Worm (Caenorhabditis elegans): ENCODE measurements around the gene acl-9.

The acl-9 gene

DNA sequence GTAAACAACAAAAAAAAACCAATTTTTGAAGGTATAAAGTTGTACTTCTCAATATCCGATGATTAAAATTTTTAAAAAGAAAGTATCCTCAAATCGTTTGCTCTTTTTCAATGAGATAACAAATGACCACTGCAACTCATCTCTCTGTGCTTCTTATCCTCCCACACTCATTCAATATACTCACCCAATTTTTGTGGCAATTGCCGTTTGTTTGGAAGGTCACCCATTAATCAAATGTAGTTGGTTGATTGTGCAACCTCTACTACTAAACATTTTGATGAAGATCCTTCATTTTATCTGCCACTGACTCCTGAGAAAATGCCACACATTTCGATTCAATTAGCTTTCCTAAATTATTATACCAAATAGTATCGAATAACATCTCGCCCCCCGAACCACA, 14.7 kb downstream of the acl-9 start:
- peak; percentile 14 for TF ChIP-seq sma-9 (GFP tag; optimal IDR thresholded peaks at IDR 0.05)
- no peak for TF ChIP-seq sma-9 (tag; optimal IDR thresholded peaks at IDR 0.05)
- no peak for TF ChIP-seq alr-1 (tag; optimal IDR thresholded peaks at IDR 0.05)
- TF ChIP-seq nhr-25 (tag; optimal IDR thresholded peaks at IDR 0.05), result no peak
- no peak for TF ChIP-seq sem-4 (tag; optimal IDR thresholded peaks at IDR 0.05)
- peak; percentile 14 for TF ChIP-seq nhr-129 (tag; optimal IDR thresholded peaks at IDR 0.05)
- no peak for TF ChIP-seq crh-2 (tag; optimal IDR thresholded peaks at IDR 0.05)
- no peak for TF ChIP-seq ztf-11 (tag; optimal IDR thresholded peaks at IDR 0.05)
- no peak for TF ChIP-seq ceh-16 (tag; optimal IDR thresholded peaks at IDR 0.05)
- TF ChIP-seq lin-11 (tag; optimal IDR thresholded peaks at IDR 0.05), result no peak
- no peak for TF ChIP-seq snpc-4 (tag; optimal IDR thresholded peaks at IDR 0.05)
- peak; percentile 2 for TF ChIP-seq F13H6.1 (tag; optimal IDR thresholded peaks at IDR 0.05)

DNA sequence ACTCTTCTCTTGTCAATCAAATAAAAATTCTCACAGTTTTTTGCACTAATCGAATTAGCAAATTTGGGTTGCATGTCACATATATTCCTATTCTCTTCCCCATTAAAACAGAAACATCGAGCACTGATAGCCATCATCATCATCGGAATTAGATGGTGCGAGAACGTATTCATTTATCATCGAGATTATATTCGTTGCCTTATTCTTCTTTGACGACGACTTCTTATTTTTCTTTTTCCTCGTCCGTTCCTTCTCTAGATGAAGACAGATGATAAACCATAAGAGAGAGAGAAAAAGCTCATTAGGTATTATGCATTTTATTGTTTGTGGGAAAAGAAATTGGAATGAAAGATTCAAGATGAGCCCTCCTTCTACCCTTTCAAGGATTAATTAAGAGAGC, 18.2 kb downstream of the acl-9 start:
- TF ChIP-seq mab-5 (tag; optimal IDR thresholded peaks at IDR 0.05) (peak; percentile 13), unc-62 (GFP tag; optimal IDR thresholded peaks at IDR 0.05) (no peak), unc-55 (GFP tag; optimal IDR thresholded peaks at IDR 0.05) (peak; percentile 47)

DNA sequence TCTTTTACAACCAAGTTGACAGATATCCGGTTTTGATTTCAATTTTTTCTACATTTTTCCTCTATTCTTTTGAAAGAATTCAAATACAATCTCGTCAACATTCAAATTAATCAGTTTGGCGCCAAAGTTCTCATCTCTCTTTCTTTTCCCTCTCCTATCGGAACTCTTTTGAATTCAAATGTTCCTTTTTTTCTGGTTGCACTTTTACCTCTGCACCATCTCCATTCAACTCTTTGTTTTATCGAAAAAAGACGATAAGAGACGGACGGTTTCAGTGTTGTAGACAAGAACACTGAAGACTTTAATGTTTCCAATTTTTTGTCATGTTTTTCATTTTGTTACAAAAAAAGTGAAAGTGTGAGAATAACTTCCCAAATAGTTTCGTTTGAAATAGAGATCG, 23.0 kb downstream of the acl-9 start:
- peak; percentile 89 for TF ChIP-seq fos-1 (tag; optimal IDR thresholded peaks at IDR 0.05)
- TF ChIP-seq nhr-11 (tag; optimal IDR thresholded peaks at IDR 0.05), result no peak
- no peak for TF ChIP-seq unc-62 (GFP tag; optimal IDR thresholded peaks at IDR 0.05)

DNA sequence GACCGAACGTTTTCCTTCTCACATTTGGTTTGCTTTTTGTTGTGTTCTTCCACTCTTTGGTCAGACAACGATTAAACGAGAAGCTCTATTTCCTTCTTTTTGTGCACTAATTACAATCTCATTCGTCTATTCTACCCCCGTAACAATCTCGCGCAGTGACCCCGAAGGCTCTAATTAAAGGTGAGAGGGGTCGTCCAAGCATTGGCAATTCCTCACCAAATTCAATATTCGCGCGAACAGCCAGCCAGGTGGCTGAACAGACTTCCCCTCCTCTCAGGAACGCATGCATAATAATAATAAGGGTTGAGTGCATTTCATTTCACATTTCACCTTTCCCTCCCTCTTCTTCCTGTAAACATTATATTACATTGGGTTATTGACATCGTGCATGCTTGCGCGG, 32.1 kb downstream of the acl-9 start:
- no peak for TF ChIP-seq unc-39 (tag; optimal IDR thresholded peaks at IDR 0.05)
- no peak for TF ChIP-seq lin-39 (tag; optimal IDR thresholded peaks at IDR 0.05)
- TF ChIP-seq gmeb-1 (tag; optimal IDR thresholded peaks at IDR 0.05), result no peak
- TF ChIP-seq nhr-25 (tag; optimal IDR thresholded peaks at IDR 0.05), result no peak
- no peak for TF ChIP-seq F13H6.1 (tag; optimal IDR thresholded peaks at IDR 0.05)
- TF ChIP-seq mab-5 (tag; optimal IDR thresholded peaks at IDR 0.05), result no peak
- TF ChIP-seq unc-62 (GFP tag; optimal IDR thresholded peaks at IDR 0.05), result no peak
- no peak for TF ChIP-seq ztf-4 (tag; optimal IDR thresholded peaks at IDR 0.05)
- TF ChIP-seq nhr-237 (tag; optimal IDR thresholded peaks at IDR 0.05), result no peak
- TF ChIP-seq ama-1 (optimal IDR thresholded peaks at IDR 0.05), result no peak
- TF ChIP-seq nhr-12 (tag; optimal IDR thresholded peaks at IDR 0.05), result no peak
- TF ChIP-seq nhr-6 (tag; optimal IDR thresholded peaks at IDR 0.05), result no peak
- TF ChIP-seq blmp-1 (tag; optimal IDR thresholded peaks at IDR 0.05; ENCODE audit: insufficient read depth), result no peak
- no peak for TF ChIP-seq nhr-77 (tag; optimal IDR thresholded peaks at IDR 0.05)

DNA sequence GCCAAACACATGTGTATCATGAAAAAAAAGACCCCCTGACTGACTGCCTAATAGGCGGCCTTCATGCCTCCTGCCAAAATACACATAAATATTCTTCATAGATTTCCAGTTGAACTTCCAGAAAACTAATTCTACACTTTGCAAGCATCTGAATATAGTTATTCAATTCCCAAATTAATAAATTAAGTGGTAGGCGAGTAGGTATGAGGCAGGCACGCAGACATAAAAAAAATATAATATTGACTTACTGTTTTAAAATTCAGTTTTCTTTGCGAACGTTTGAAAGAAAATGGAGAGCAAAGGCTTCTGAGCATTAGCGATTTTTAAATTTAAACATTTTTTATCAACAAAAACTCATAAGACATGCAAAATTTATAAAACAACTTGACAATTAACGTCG, 34.9 kb downstream of the acl-9 start:
- TF ChIP-seq gmeb-1 (tag; optimal IDR thresholded peaks at IDR 0.05) (peak; percentile 41), lin-13 (GFP tag; optimal IDR thresholded peaks at IDR 0.05) (peak; percentile 44), crh-2 (tag; optimal IDR thresholded peaks at IDR 0.05) (peak; percentile 67), nhr-6 (tag; optimal IDR thresholded peaks at IDR 0.05) (no peak), ama-1 (optimal IDR thresholded peaks at IDR 0.05) (peak; percentile 33)

DNA sequence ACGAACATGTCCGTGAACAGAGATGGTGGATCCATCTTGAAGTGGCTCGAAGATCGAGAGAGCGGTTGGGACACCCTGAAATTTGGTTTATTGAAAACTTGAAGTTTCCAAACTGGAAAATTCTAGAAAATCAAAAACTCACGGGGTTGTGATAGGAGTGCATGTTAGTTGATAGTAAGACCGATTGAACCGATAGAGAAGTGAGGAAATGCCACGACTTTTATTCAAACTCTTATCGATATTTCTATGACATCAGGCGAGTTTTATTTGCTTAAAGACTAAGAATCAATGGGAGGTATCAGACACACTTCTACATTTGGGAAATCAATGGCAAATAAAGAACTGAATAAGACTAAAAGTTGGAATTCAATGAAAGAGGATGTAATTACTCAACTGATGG, 35.8 kb downstream of the acl-9 start, which contains the start of gene lec-10:
Gene lec-10, minus strand, starts transcription at position 272 of the 400 bp plus-strand sequence.
- TF ChIP-seq crh-2 (tag; optimal IDR thresholded peaks at IDR 0.05) (peak; percentile 55), mab-5 (tag; optimal IDR thresholded peaks at IDR 0.05) (no peak), fos-1 (tag; optimal IDR thresholded peaks at IDR 0.05) (peak; percentile 87), gmeb-1 (tag; optimal IDR thresholded peaks at IDR 0.05) (peak; percentile 33), F13H6.1 (tag; optimal IDR thresholded peaks at IDR 0.05) (peak; percentile 1), elt-3 (tag; optimal IDR thresholded peaks at IDR 0.05) (no peak), lin-13 (GFP tag; optimal IDR thresholded peaks at IDR 0.05) (no peak), ceh-16 (tag; optimal IDR thresholded peaks at IDR 0.05) (no peak), nhr-237 (tag; optimal IDR thresholded peaks at IDR 0.05) (no peak), ceh-82 (tag; optimal IDR thresholded peaks at IDR 0.05) (no peak), lin-39 (tag; optimal IDR thresholded peaks at IDR 0.05) (no peak), alr-1 (tag; optimal IDR thresholded peaks at IDR 0.05) (no peak), sma-9 (GFP tag; optimal IDR thresholded peaks at IDR 0.05) (peak; percentile 66), sma-9 (tag; optimal IDR thresholded peaks at IDR 0.05) (no peak), unc-55 (GFP tag; optimal IDR thresholded peaks at IDR 0.05) (no peak)

DNA sequence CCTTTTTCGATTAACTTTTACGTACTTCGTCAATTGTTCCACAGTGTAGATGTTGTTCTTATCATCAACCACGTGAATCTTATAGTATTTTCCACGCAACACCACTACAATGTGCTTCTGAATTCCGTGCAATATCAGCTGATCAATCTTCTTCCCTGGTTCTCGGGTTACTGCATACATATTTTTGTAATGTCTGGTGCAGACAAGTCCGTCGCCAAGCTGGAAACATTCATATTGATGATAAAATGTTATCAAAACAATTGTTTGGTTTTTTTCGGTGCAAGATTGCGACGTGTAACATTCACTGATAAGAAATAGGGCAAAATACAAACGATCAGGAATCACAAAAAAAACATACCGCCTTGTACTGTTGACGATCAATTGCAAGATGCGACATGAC, 39.5 kb downstream of the acl-9 start:
- no peak for TF ChIP-seq unc-55 (GFP tag; optimal IDR thresholded peaks at IDR 0.05)
- no peak for TF ChIP-seq unc-62 (GFP tag; optimal IDR thresholded peaks at IDR 0.05)
- peak; percentile 60 for TF ChIP-seq crh-2 (tag; optimal IDR thresholded peaks at IDR 0.05)
- TF ChIP-seq sma-9 (GFP tag; optimal IDR thresholded peaks at IDR 0.05), result peak; percentile 39
- TF ChIP-seq sma-9 (tag; optimal IDR thresholded peaks at IDR 0.05), result no peak
- TF ChIP-seq unc-39 (tag; optimal IDR thresholded peaks at IDR 0.05), result no peak
- no peak for TF ChIP-seq ceh-82 (tag; optimal IDR thresholded peaks at IDR 0.05)
- TF ChIP-seq ceh-16 (tag; optimal IDR thresholded peaks at IDR 0.05), result no peak
- TF ChIP-seq dmd-4 (tag; optimal IDR thresholded peaks at IDR 0.05), result no peak
- TF ChIP-seq nhr-10 (tag; optimal IDR thresholded peaks at IDR 0.05), result no peak
- no peak for TF ChIP-seq nhr-21 (tag; optimal IDR thresholded peaks at IDR 0.05)
- peak; percentile 47 for TF ChIP-seq fos-1 (tag; optimal IDR thresholded peaks at IDR 0.05)
- TF ChIP-seq nhr-77 (tag; optimal IDR thresholded peaks at IDR 0.05), result no peak
- no peak for TF ChIP-seq ama-1 (optimal IDR thresholded peaks at IDR 0.05)
- TF ChIP-seq C34F6.9 (tag; optimal IDR thresholded peaks at IDR 0.05), result no peak
- no peak for TF ChIP-seq nhr-237 (tag; optimal IDR thresholded peaks at IDR 0.05)
- no peak for TF ChIP-seq ztf-1 (GFP tag; conservative IDR thresholded peaks at IDR 0.05)
- no peak for TF ChIP-seq aly-2 (tag; optimal IDR thresholded peaks at IDR 0.05)
- no peak for TF ChIP-seq skn-1 (tag; optimal IDR thresholded peaks at IDR 0.05)
- TF ChIP-seq mdl-1 (tag; optimal IDR thresholded peaks at IDR 0.05), result no peak
- no peak for TF ChIP-seq nhr-6 (tag; optimal IDR thresholded peaks at IDR 0.05)
- no peak for TF ChIP-seq nhr-23 (tag; optimal IDR thresholded peaks at IDR 0.05)
- TF ChIP-seq sem-4 (tag; optimal IDR thresholded peaks at IDR 0.05), result no peak
- no peak for TF ChIP-seq mab-5 (tag; optimal IDR thresholded peaks at IDR 0.05)

Data from whole organism, L2 larva.